Fruit fly (Drosophila melanogaster): ENCODE measurements around the gene CG17078.

- TF ChIP-seq Hr3 (GFP tag; optimal IDR thresholded peaks at IDR 0.05) = no peak
- TF ChIP-seq gro (GFP tag; optimal IDR thresholded peaks at IDR 0.05) = no peak
- TF ChIP-seq CG10462 (GFP tag; optimal IDR thresholded peaks at IDR 0.05) = no peak
- no peak for TF ChIP-seq CG1602 (GFP tag; optimal IDR thresholded peaks at IDR 0.05)
- TF ChIP-seq lov (optimal IDR thresholded peaks at IDR 0.05) = no peak
- TF ChIP-seq lov (GFP tag; IDR thresholded peaks at IDR 0.05) = no peak
- no peak for TF ChIP-seq Hand (GFP tag; optimal IDR thresholded peaks at IDR 0.05)
- no peak for TF ChIP-seq Kr (GFP tag; optimal IDR thresholded peaks at IDR 0.05)
Observed at dm6 chr2L:299038-299437, 21.0 kb upstream of the CG17078 start.
